Fruit fly (Drosophila melanogaster): ENCODE results near the gene Ravus.

DNA sequence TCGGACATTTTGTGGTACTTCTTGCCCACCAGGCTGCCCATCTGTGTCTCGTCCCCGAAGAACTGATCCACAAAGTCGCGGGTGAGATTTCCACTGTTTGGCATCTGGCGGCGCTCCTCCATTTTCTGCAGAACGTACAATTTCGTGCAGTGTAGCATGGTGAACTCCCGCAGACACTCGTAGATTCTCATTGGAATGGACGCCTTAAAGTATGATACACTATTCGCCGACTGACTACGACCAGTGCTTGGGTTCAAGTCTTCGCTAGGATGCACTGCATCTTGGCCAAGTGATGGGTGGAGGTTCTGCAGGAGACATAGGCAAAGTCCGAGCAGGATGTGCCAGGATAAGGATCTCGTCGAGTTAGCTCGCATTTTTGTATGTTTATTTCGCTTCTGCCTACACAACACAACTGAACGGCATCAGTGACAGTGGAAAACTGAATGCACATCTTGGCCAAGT is 22.3 kb upstream of the Ravus start, which contains the start of gene CG15888:
- TF ChIP-seq h (optimal IDR thresholded peaks at IDR 0.05) (no peak), Sin3A (optimal IDR thresholded peaks at IDR 0.05) (no peak), insv (optimal IDR thresholded peaks at IDR 0.05) (no peak), ttk (optimal IDR thresholded peaks at IDR 0.05) (no peak)

All from Kc167 (cell line).